Fruit fly (Drosophila melanogaster) whole organism, wandering third instar larva: ENCODE data around the gene GstT3.

Source experiments
- CG9705 ChIP-seq: fragments of 200-800 bp; sonication (Bioruptor generic); optimal IDR thresholded peaks from 2 replicates; lab custom pipeline; 2018; ENCODE audit warnings: missing biosample characterization, mild to moderate bottlenecking, missing genetic modification characterization
- Dfd ChIP-seq: fragments of >200 bp; optimal IDR thresholded peaks from 2 replicates; lab custom pipeline; 2017; ENCODE audit warnings: missing biosample characterization, missing genetic modification characterization
- Hnf4 ChIP-seq: fragments of 200-800 bp; sonication (Bioruptor generic); optimal IDR thresholded peaks from 2 replicates; lab custom pipeline; 2016; ENCODE audit warnings: missing biosample characterization, mild to moderate bottlenecking, missing genetic modification characterization
- Hr78 ChIP-seq: fragments of >200 bp; optimal IDR thresholded peaks from 2 replicates; lab custom pipeline; 2017; ENCODE audit warnings: missing biosample characterization, missing genetic modification characterization
- OdsH ChIP-seq: fragments of 200-800 bp; sonication (Bioruptor generic); optimal IDR thresholded peaks from 2 replicates; lab custom pipeline; 2016; ENCODE audit warnings: missing biosample characterization, mild to moderate bottlenecking, missing genetic modification characterization
- Sp1 ChIP-seq: fragments of 200-800 bp; sonication (Bioruptor generic); optimal IDR thresholded peaks from 3 replicates; lab custom pipeline; 2019; ENCODE audit warnings: missing biosample characterization, mild to moderate bottlenecking, missing genetic modification characterization, moderate library complexity
- Vsx2 ChIP-seq: fragments of 200-300, 225-300 bp; sonication (Bioruptor generic); optimal IDR thresholded peaks from 2 replicates; lab custom pipeline; 2018; ENCODE audit warnings: missing biosample characterization, missing genetic modification characterization; ENCODE audit not compliant: partially characterized antibody
- dl ChIP-seq, 2 experiments: fragments of 175-275, 200-275 bp in 1 of 2; fragments of 200-275 bp in 1 of 2; sonication (Bioruptor generic); optimal IDR thresholded peaks; lab custom pipeline; 2018; ENCODE audit warnings: mild to moderate bottlenecking in 2 of 2, missing biosample characterization in 2 of 2, missing genetic modification characterization in 2 of 2, moderate library complexity in 2 of 2; ENCODE audit not compliant: partially characterized antibody in 2 of 2, insufficient read depth in 1 of 2
- dsf ChIP-seq: sonication (Bioruptor generic); optimal IDR thresholded peaks from 2 replicates; lab custom pipeline; 2016; ENCODE audit warnings: missing biosample characterization, missing genetic modification characterization, borderline replicate concordance
- fru ChIP-seq: fragments of 200-800 bp; sonication (Bioruptor generic); optimal IDR thresholded peaks from 3 replicates; lab custom pipeline; 2016; ENCODE audit warnings: missing biosample characterization, mild to moderate bottlenecking, missing genetic modification characterization
- pan ChIP-seq: fragments of >200 bp; optimal IDR thresholded peaks from 2 replicates; lab custom pipeline; 2017
- psq ChIP-seq: fragments of 200-800 bp; sonication (Bioruptor generic); optimal IDR thresholded peaks from 3 replicates; lab custom pipeline; 2017; ENCODE audit warnings: missing biosample characterization, mild to moderate bottlenecking, missing genetic modification characterization, moderate library complexity
- usp ChIP-seq: fragments of >200 bp; optimal IDR thresholded peaks from 2 replicates; lab custom pipeline; 2017; ENCODE audit warnings: missing biosample characterization, missing genetic modification characterization

DNA sequence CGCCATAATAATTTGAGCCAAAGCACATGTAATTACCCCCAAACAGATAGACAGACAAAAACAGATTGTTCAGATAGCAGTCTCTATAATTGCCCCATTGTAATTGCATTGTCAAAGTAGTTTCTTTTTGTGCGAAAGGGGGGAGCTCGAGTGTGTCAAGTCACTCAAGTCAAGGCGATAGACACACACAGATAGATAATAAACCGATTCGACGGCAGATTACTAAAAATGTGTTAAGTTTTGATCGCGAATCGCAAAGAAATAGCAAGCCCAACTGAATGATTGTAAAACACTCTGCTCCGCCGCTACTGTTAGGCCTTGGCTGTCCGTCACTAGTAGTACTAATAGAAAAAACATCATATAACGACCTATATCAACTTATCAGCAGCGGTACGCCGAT, 25.4 kb downstream of the GstT3 start:
- no peak for TF ChIP-seq CG9705 (GFP tag; lab: Kevin White, UChicago)
- TF ChIP-seq Vsx2 = no peak
- TF ChIP-seq Dfd = no peak
- TF ChIP-seq psq (GFP tag; lab: Kevin White, UChicago) = no peak
- no peak for TF ChIP-seq Hnf4 (GFP tag; lab: Kevin White, UChicago)
- no peak for TF ChIP-seq pan (lab: Kevin White, UChicago)
- TF ChIP-seq Hr78 = no peak
- no peak for TF ChIP-seq fru (GFP tag; lab: Kevin White, UChicago)
- no peak for TF ChIP-seq OdsH
- no peak for TF ChIP-seq Sp1
- no peak for TF ChIP-seq dsf (GFP tag; lab: Kevin White, UChicago)
- TF ChIP-seq dl (GFP tag; optimal IDR thresholded peaks at IDR 0.05; lab: Kevin White, UChicago; ENCODE audit: insufficient read depth in 1 of 2, partially characterized antibody in 2 of 2) = no peak
- no peak for TF ChIP-seq usp (GFP tag; lab: Kevin White, UChicago)
